Worm (Caenorhabditis elegans) whole organism, L1 larva: ENCODE data around the gene sru-21.
"Not testable (repeated sequence)": the region's sequence is repeated elsewhere in the genome, so short reads cannot be mapped to it uniquely, and the experiment has no call there.

Experiments used
- nhr-237 ChIP-seq: fragments of 150-350 bp; optimal IDR thresholded peaks from 2 replicates; lab custom pipeline; 2014; ENCODE audit warnings: missing biosample characterization, missing genetic modification characterization
- nhr-28 ChIP-seq: fragments of 150-350 bp; optimal IDR thresholded peaks from 2 replicates; lab custom pipeline; 2014; ENCODE audit warnings: missing biosample characterization, missing genetic modification characterization
- nhr-77 ChIP-seq: fragments of 150-350 bp; optimal IDR thresholded peaks from 2 replicates; lab custom pipeline; 2014; ENCODE audit warnings: missing biosample characterization, missing genetic modification characterization
- pax-3 ChIP-seq: fragments of 200-800 bp; sonication (Bioruptor generic); optimal IDR thresholded peaks from 2 replicates; lab custom pipeline; 2018; ENCODE audit warnings: mild to moderate bottlenecking, missing genetic modification characterization, moderate library complexity, missing compliant biosample characterization
- pqm-1 ChIP-seq: sonication (generic microtip); optimal IDR thresholded peaks from 3 replicates; lab custom pipeline; 2017; ENCODE audit warnings: missing biosample characterization, missing genetic modification characterization
- skn-1 ChIP-seq: fragments of 150-350 bp; optimal IDR thresholded peaks from 2 replicates; lab custom pipeline; 2014; ENCODE audit warnings: missing biosample characterization, missing genetic modification characterization
- snpc-4 ChIP-seq: fragments of 150-350 bp; optimal IDR thresholded peaks from 2 replicates; lab custom pipeline; 2014; ENCODE audit warnings: missing biosample characterization, missing genetic modification characterization
- sup-37 ChIP-seq: fragments of 200-800 bp; sonication (Bioruptor generic); optimal IDR thresholded peaks from 2 replicates; lab custom pipeline; 2018; ENCODE audit warnings: mild to moderate bottlenecking, missing genetic modification characterization, missing compliant biosample characterization

- TF ChIP-seq nhr-28 (tag; lab: Kevin White, UChicago); nhr-77 (tag; lab: Kevin White, UChicago); sup-37 (GFP tag; lab: Kevin White, UChicago); snpc-4 (tag; lab: Kevin White, UChicago); pax-3; nhr-237 (tag; lab: Kevin White, UChicago); pqm-1 (tag; lab: Kevin White, UChicago); skn-1 (tag; lab: Kevin White, UChicago): not testable (repeated sequence)
Observed at ce11 chrIV:13597813-13598212, 28.8 kb upstream of the sru-21 start, which contains the start of gene Y45F10B.9.
